Worm (Caenorhabditis elegans) whole organism, late embryonic: ENCODE results near the gene srxa-5.
"Not testable (repeated sequence)": the region's sequence is repeated elsewhere in the genome, so short reads cannot be mapped to it uniquely, and the experiment has no call there.

Source experiments
- C08G9.2 ChIP-seq: sonication (generic microtip); optimal IDR thresholded peaks from 2 replicates; lab custom pipeline; 2016; ENCODE audit warnings: mild to moderate bottlenecking, missing genetic modification characterization, moderate library complexity, missing compliant biosample characterization
- C38D4.7 ChIP-seq: fragments of 200-800 bp; sonication (Bioruptor generic); optimal IDR thresholded peaks from 2 replicates; lab custom pipeline; 2018; ENCODE audit warnings: mild to moderate bottlenecking, missing genetic modification characterization, moderate library complexity, missing compliant biosample characterization
- F13H6.1 ChIP-seq: sonication (generic microtip); optimal IDR thresholded peaks from 2 replicates; lab custom pipeline; 2016; ENCODE audit warnings: missing genetic modification characterization, missing compliant biosample characterization
- T23F11.4 ChIP-seq: fragments of 200-800 bp; sonication (Bioruptor generic); optimal IDR thresholded peaks from 2 replicates; lab custom pipeline; 2018; ENCODE audit warnings: mild to moderate bottlenecking, missing genetic modification characterization, missing compliant biosample characterization
- ahr-1 ChIP-seq: sonication (generic microtip); optimal IDR thresholded peaks from 2 replicates; lab custom pipeline; 2016; ENCODE audit warnings: missing genetic modification characterization, missing compliant biosample characterization
- ceh-14 ChIP-seq: sonication (generic microtip); optimal IDR thresholded peaks from 2 replicates; lab custom pipeline; 2016; ENCODE audit warnings: missing genotype, missing genetic modification characterization, missing compliant biosample characterization
- ceh-18 ChIP-seq: sonication (generic microtip); optimal IDR thresholded peaks from 2 replicates; lab custom pipeline; 2016; ENCODE audit warnings: missing genetic modification characterization, missing compliant biosample characterization
- ceh-19 ChIP-seq: fragments of 200-800 bp; sonication (Bioruptor generic); optimal IDR thresholded peaks from 2 replicates; lab custom pipeline; 2018; ENCODE audit warnings: mild to moderate bottlenecking, missing genetic modification characterization, missing compliant biosample characterization
- ceh-2 ChIP-seq: sonication (generic microtip); optimal IDR thresholded peaks from 2 replicates; lab custom pipeline; 2016; ENCODE audit warnings: missing genotype, missing genetic modification characterization, missing compliant biosample characterization
- ceh-31 ChIP-seq: sonication (generic microtip); optimal IDR thresholded peaks from 2 replicates; lab custom pipeline; 2016; ENCODE audit warnings: missing genetic modification characterization, missing compliant biosample characterization
- ceh-34 ChIP-seq: sonication (generic microtip); optimal IDR thresholded peaks from 2 replicates; lab custom pipeline; 2016; ENCODE audit warnings: mild to moderate bottlenecking, missing genetic modification characterization, missing compliant biosample characterization
- ceh-48 ChIP-seq: sonication (generic microtip); optimal IDR thresholded peaks from 2 replicates; lab custom pipeline; 2016; ENCODE audit warnings: missing genetic modification characterization, inconsistent platforms, missing compliant biosample characterization
- ceh-6 ChIP-seq: fragments of 200-800 bp; sonication (Bioruptor generic); optimal IDR thresholded peaks from 2 replicates; lab custom pipeline; 2018; ENCODE audit warnings: mild to moderate bottlenecking, missing genetic modification characterization, missing compliant biosample characterization
- ceh-9 ChIP-seq: sonication (generic microtip); optimal IDR thresholded peaks from 2 replicates; lab custom pipeline; 2016; ENCODE audit warnings: mild to moderate bottlenecking, missing genetic modification characterization, inconsistent platforms, missing compliant biosample characterization
- che-1 ChIP-seq: sonication (generic microtip); optimal IDR thresholded peaks from 2 replicates; lab custom pipeline; 2016; ENCODE audit warnings: mild to moderate bottlenecking, missing genetic modification characterization, missing compliant biosample characterization
- dmd-4 ChIP-seq: sonication (generic microtip); optimal IDR thresholded peaks from 2 replicates; lab custom pipeline; 2016; ENCODE audit warnings: borderline replicate concordance, missing genetic modification characterization, missing compliant biosample characterization
- elt-2 ChIP-seq: sonication (generic microtip); optimal IDR thresholded peaks from 2 replicates; lab custom pipeline; 2016; ENCODE audit warnings: missing genetic modification reagents, missing genetic modification characterization, missing compliant biosample characterization
- ets-4 ChIP-seq: sonication (generic microtip); optimal IDR thresholded peaks from 2 replicates; lab custom pipeline; 2016; ENCODE audit warnings: missing genetic modification characterization, missing compliant biosample characterization
- fax-1 ChIP-seq: sonication (generic microtip); optimal IDR thresholded peaks from 2 replicates; lab custom pipeline; 2016; ENCODE audit warnings: missing genotype, missing genetic modification characterization, missing compliant biosample characterization
- gmeb-2 ChIP-seq: sonication (generic microtip); optimal IDR thresholded peaks from 2 replicates; lab custom pipeline; 2016; ENCODE audit warnings: missing genetic modification characterization, inconsistent platforms, missing compliant biosample characterization
- hlh-13 ChIP-seq: fragments of 200-800 bp; sonication (Bioruptor generic); optimal IDR thresholded peaks from 2 replicates; lab custom pipeline; 2018; ENCODE audit warnings: mild to moderate bottlenecking, missing genetic modification characterization, missing compliant biosample characterization
- hlh-6 ChIP-seq: sonication (generic microtip); optimal IDR thresholded peaks from 2 replicates; lab custom pipeline; 2016; ENCODE audit warnings: missing genotype, missing genetic modification characterization, missing compliant biosample characterization
- lim-6 ChIP-seq: sonication (generic microtip); optimal IDR thresholded peaks from 2 replicates; lab custom pipeline; 2016; ENCODE audit warnings: missing genetic modification characterization, missing compliant biosample characterization
- mec-3 ChIP-seq: sonication (generic microtip); optimal IDR thresholded peaks from 2 replicates; lab custom pipeline; 2016; ENCODE audit warnings: borderline replicate concordance, missing genetic modification characterization, missing compliant biosample characterization
- nfya-1 ChIP-seq: sonication (generic microtip); optimal IDR thresholded peaks from 2 replicates; lab custom pipeline; 2017; ENCODE audit warnings: missing genetic modification characterization, mild to moderate bottlenecking, missing compliant biosample characterization, antibody characterized with exemption, moderate library complexity
- nhr-232 ChIP-seq: sonication (generic microtip); optimal IDR thresholded peaks from 2 replicates; lab custom pipeline; 2016; ENCODE audit warnings: missing genetic modification characterization, missing compliant biosample characterization
- npax-4 ChIP-seq: sonication (generic microtip); optimal IDR thresholded peaks from 2 replicates; lab custom pipeline; 2016; ENCODE audit warnings: missing genetic modification characterization, missing compliant biosample characterization
- pag-3 ChIP-seq: sonication (generic microtip); optimal IDR thresholded peaks from 2 replicates; lab custom pipeline; 2016; ENCODE audit warnings: missing compliant biosample characterization, missing genetic modification characterization, borderline replicate concordance
- pha-2 ChIP-seq: sonication (generic microtip); optimal IDR thresholded peaks from 2 replicates; lab custom pipeline; 2017; ENCODE audit warnings: mild to moderate bottlenecking, missing genetic modification characterization, missing compliant biosample characterization
- pha-4 ChIP-seq: fragments of 150-350 bp; optimal IDR thresholded peaks from 2 replicates; lab custom pipeline; 2018; ENCODE audit warnings: missing biosample characterization, missing genetic modification reagents, missing genetic modification characterization
- pqm-1 ChIP-seq: sonication (generic microtip); optimal IDR thresholded peaks from 2 replicates; lab custom pipeline; 2016; ENCODE audit warnings: missing genetic modification characterization, missing compliant biosample characterization
- ref-2 ChIP-seq: sonication (generic microtip); optimal IDR thresholded peaks from 2 replicates; lab custom pipeline; 2016; ENCODE audit warnings: missing genetic modification characterization, missing compliant biosample characterization
- sdc-2 ChIP-seq: sonication (generic microtip); optimal IDR thresholded peaks from 2 replicates; lab custom pipeline; 2016; ENCODE audit warnings: missing genotype, missing genetic modification characterization, missing compliant biosample characterization
- sox-2 ChIP-seq: fragments of 200-800 bp; sonication (Bioruptor generic); IDR thresholded peaks from 2 replicates; pipeline ENCODE4 v1.3.6; 2022; ENCODE audit warnings: missing genetic modification reagents, missing genetic modification characterization, missing compliant biosample characterization
- sox-4 ChIP-seq: sonication (generic microtip); optimal IDR thresholded peaks from 2 replicates; lab custom pipeline; 2017; ENCODE audit warnings: mild to moderate bottlenecking, missing genetic modification characterization, inconsistent platforms, missing compliant biosample characterization
- syd-9 ChIP-seq: sonication (generic microtip); optimal IDR thresholded peaks from 2 replicates; lab custom pipeline; 2016; ENCODE audit warnings: mild to moderate bottlenecking, missing genetic modification characterization, moderate library complexity, missing compliant biosample characterization
- tbx-2 ChIP-seq: sonication (generic microtip); optimal IDR thresholded peaks from 2 replicates; lab custom pipeline; 2016; ENCODE audit warnings: missing genetic modification characterization, missing compliant biosample characterization
- ttx-3 ChIP-seq: sonication (generic microtip); optimal IDR thresholded peaks from 2 replicates; lab custom pipeline; 2016; ENCODE audit warnings: missing genetic modification reagents, missing genetic modification characterization, missing compliant biosample characterization
- unc-3 ChIP-seq, 2 experiments: fragments of 200-800 bp in 1 of 2; sonication (Bioruptor generic) in 1 of 2; sonication (generic microtip) in 1 of 2; conservative IDR thresholded peaks in 1 of 2; optimal IDR thresholded peaks in 1 of 2; 2 replicates each; pipeline versions ENCODE4 v1.3.6 to Lab custom; 2016 to 2022; ENCODE audit warnings: missing compliant biosample characterization in 2 of 2, missing genetic modification characterization in 2 of 2, missing genetic modification reagents in 1 of 2
- unc-42 ChIP-seq: sonication (generic microtip); optimal IDR thresholded peaks from 2 replicates; lab custom pipeline; 2016; ENCODE audit warnings: missing genotype, missing genetic modification characterization, missing compliant biosample characterization
- unc-55 ChIP-seq: sonication (generic microtip); optimal IDR thresholded peaks from 2 replicates; lab custom pipeline; 2017; ENCODE audit warnings: missing biosample characterization, missing genetic modification reagents, missing genetic modification characterization
- unc-86 ChIP-seq: sonication (generic microtip); optimal IDR thresholded peaks from 2 replicates; lab custom pipeline; 2016; ENCODE audit warnings: missing genetic modification characterization, missing compliant biosample characterization
- zip-5 ChIP-seq: sonication (generic microtip); optimal IDR thresholded peaks from 2 replicates; lab custom pipeline; 2016; ENCODE audit warnings: missing genetic modification characterization, missing compliant biosample characterization
- ztf-16 ChIP-seq: sonication (generic microtip); optimal IDR thresholded peaks from 2 replicates; lab custom pipeline; 2017; ENCODE audit warnings: missing genetic modification characterization, missing compliant biosample characterization

The srxa-5 gene

DNA sequence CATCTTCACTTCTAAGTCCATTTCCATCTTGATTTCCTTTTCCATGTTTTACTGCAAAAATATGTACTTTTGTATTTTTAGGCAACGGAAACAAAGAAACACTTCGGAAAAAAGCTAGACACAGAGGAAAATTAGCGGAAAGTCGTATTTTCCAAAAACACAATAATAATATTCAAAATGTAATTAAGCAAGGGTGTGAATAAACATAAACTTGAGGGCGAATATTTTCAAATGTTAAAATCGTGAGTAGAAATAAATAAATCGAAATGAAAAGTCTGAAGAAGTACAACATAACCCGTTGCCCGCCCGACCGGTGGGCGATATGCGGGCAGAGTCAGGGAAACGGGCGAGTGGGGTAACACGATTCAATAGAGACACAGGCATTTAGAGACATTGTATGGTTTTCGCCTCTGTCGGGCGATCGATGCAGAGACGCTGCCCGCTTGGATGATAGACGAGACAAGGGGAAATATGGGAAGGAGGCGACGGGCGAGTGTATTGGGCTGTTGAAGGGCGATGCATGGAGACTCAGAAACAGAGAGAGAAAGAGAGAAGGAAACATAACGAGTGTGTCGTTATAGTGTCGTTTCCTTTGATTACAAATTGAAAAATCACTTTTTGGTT is 4.3 kb downstream of the srxa-5 start, which contains the start of gene C09E7.4 (continued):
- TF ChIP-seq hlh-6 (tag; lab: Kevin White, UChicago) (peak; percentile 72), ets-4 (tag; lab: Kevin White, UChicago) (peak; percentile 16), C38D4.7 (GFP tag; lab: Kevin White, UChicago) (no peak), che-1 (tag; lab: Kevin White, UChicago) (peak; percentile 8), lim-6 (tag; lab: Kevin White, UChicago) (no peak), ceh-9 (tag; lab: Kevin White, UChicago) (no peak), gmeb-2 (tag; lab: Kevin White, UChicago) (no peak), syd-9 (tag; lab: Kevin White, UChicago) (peak; percentile 55), ceh-48 (peak; percentile 76), ceh-2 (tag; lab: Kevin White, UChicago) (peak; percentile 64), nfya-1 (tag; lab: Kevin White, UChicago) (peak; percentile 71), dmd-4 (tag; lab: Kevin White, UChicago) (peak; percentile 30), hlh-13 (GFP tag; lab: Kevin White, UChicago) (no peak), pha-2 (tag; lab: Kevin White, UChicago) (no peak), T23F11.4 (GFP tag; lab: Kevin White, UChicago) (peak; percentile 48), F13H6.1 (peak; percentile 8), sox-4 (tag; lab: Kevin White, UChicago) (peak; percentile 29), mec-3 (tag; lab: Kevin White, UChicago) (peak; percentile 36), pha-4 (tag; lab: Kevin White, UChicago) (no peak), ceh-6 (no peak), unc-55 (GFP tag; lab: Kevin White, UChicago) (peak; percentile 94), sox-2 (GFP tag; lab: Robert Waterston, UW) (no peak), nhr-232 (tag; lab: Kevin White, UChicago) (no peak), pqm-1 (tag; lab: Kevin White, UChicago) (no peak), ztf-16 (no peak)

DNA sequence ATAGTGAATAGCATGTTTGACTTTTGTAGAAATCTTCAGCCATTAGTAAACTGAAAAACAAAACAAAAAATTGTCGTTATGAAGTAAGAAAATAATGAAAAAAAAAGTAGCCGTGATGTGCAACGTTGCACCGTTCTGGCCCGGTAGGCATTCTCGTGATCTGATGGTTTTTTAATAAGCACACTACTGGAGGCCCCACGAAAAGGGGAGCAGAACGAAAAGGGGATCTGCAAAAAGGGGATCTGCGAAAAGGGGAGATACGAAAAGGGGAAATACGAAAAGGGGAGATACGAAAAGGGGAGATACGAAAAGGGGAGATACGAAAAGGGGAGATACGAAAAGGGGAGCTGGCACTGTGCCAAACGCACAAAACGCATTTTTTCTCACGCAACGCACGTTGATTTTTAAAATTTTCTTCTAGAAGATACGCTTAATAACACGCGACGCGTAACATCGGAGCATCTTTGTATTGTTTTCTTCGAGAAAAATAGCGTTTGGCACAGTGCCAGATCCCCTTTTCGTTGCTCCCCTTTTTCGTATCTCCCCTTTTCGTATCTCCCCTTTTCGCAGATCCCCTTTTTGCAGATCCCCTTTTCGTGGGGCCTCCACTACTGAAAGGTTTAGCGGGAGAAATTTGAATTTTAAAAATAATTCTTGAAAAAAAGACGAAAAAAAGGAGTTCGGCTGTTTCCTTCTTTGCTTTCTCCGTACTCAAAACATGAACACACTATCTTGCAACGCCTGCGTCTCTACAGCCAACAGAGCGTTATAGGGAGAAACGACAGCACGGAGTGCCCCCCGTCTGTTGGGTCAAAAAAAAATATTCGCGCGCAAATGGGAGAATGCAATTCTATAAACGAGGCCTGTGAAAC is 18.7 kb downstream of the srxa-5 start, which contains the start of gene C09E7.7:
Gene C09E7.7 (minus strand): TSS at position 57 of the 872 bp plus-strand sequence.
- TF ChIP-seq ceh-14 (tag; lab: Kevin White, UChicago): peak; percentile 87
- TF ChIP-seq tbx-2 (tag; lab: Kevin White, UChicago): peak; percentile 89
- TF ChIP-seq pag-3 (tag; lab: Kevin White, UChicago): peak; percentile 66
- peak; percentile 49 for TF ChIP-seq pha-2 (tag; lab: Kevin White, UChicago)
- peak; percentile 97 for TF ChIP-seq ceh-31 (tag; lab: Kevin White, UChicago)
- TF ChIP-seq ets-4 (tag; lab: Kevin White, UChicago): peak; percentile 74
- TF ChIP-seq npax-4 (tag; lab: Kevin White, UChicago): peak; percentile 4
- peak; percentile 52 for TF ChIP-seq unc-42
- TF ChIP-seq sox-2 (GFP tag; lab: Robert Waterston, UW): 0 out of 2 replicates have a peak, but pooled peaks have one; percentile 38
- peak; percentile 62 for TF ChIP-seq pqm-1 (tag; lab: Kevin White, UChicago)
- peak; percentile 12 for TF ChIP-seq unc-86 (tag; lab: Kevin White, UChicago)
- TF ChIP-seq unc-3 (GFP tag; conservative IDR thresholded peaks at IDR 0.05; lab: Robert Waterston, UW): not testable (repeated sequence)
- peak; percentile 65 for TF ChIP-seq unc-3 (tag; optimal IDR thresholded peaks at IDR 0.05; lab: Kevin White, UChicago)
- peak; percentile 91 for TF ChIP-seq ref-2 (tag; lab: Kevin White, UChicago)
- TF ChIP-seq ceh-34 (tag; lab: Kevin White, UChicago): peak; percentile 80
- peak; percentile 67 for TF ChIP-seq lim-6 (tag; lab: Kevin White, UChicago)
- peak; percentile 45 for TF ChIP-seq sdc-2 (tag; lab: Kevin White, UChicago)
- peak; percentile 92 for TF ChIP-seq mec-3 (tag; lab: Kevin White, UChicago)
- peak; percentile 90 for TF ChIP-seq C08G9.2 (tag; lab: Kevin White, UChicago)
- peak; percentile 81 for TF ChIP-seq dmd-4 (tag; lab: Kevin White, UChicago)
- peak; percentile 54 for TF ChIP-seq ztf-16
- TF ChIP-seq gmeb-2 (tag; lab: Kevin White, UChicago): peak; percentile 12
- peak; percentile 75 for TF ChIP-seq zip-5 (tag; lab: Kevin White, UChicago)
- TF ChIP-seq ceh-2 (tag; lab: Kevin White, UChicago): peak; percentile 85
- peak; percentile 62 for TF ChIP-seq ceh-18
- TF ChIP-seq hlh-6 (tag; lab: Kevin White, UChicago): peak; percentile 72
- TF ChIP-seq ahr-1 (tag; lab: Kevin White, UChicago): peak; percentile 77
- peak; percentile 9 for TF ChIP-seq ceh-6
- peak; percentile 75 for TF ChIP-seq F13H6.1
- peak; percentile 31 for TF ChIP-seq ttx-3 (tag; lab: Kevin White, UChicago)
- peak; percentile 37 for TF ChIP-seq syd-9 (tag; lab: Kevin White, UChicago)
- TF ChIP-seq nhr-232 (tag; lab: Kevin White, UChicago): peak; percentile 11
- peak; percentile 86 for TF ChIP-seq fax-1 (tag; lab: Kevin White, UChicago)
- TF ChIP-seq ceh-19: peak; percentile 52
- peak; percentile 59 for TF ChIP-seq elt-2 (tag; lab: Kevin White, UChicago)
